Worm (Caenorhabditis elegans) whole organism, L4 larva: ENCODE results near the gene F17E5.2.

ENCODE experiments used
- F26F4.8 ChIP-seq: fragments of 200-800 bp; sonication (Bioruptor generic); conservative IDR thresholded peaks from 2 replicates; pipeline ENCODE4 v1.3.6; 2022; ENCODE audit warnings: missing genetic modification characterization, missing compliant biosample characterization
- ZK546.5 ChIP-seq, 2 experiments: sonication (generic microtip); optimal IDR thresholded peaks; 2 replicates each; lab custom pipeline; 2017; ENCODE audit warnings: missing biosample characterization in 2 of 2, missing genetic modification characterization in 2 of 2
- aly-2 ChIP-seq: sonication (generic microtip); optimal IDR thresholded peaks from 2 replicates; lab custom pipeline; 2018; ENCODE audit warnings: missing biosample characterization, missing genetic modification characterization
- ceh-32 ChIP-seq: sonication (generic microtip); optimal IDR thresholded peaks from 2 replicates; lab custom pipeline; 2016; ENCODE audit warnings: mild to moderate bottlenecking, missing genetic modification characterization, missing compliant biosample characterization; ENCODE audit not compliant: poor library complexity
- mdt-29 ChIP-seq: fragments of 200-800 bp; sonication (Bioruptor generic); IDR thresholded peaks from 2 replicates; pipeline ENCODE4 v1.3.6; 2022; ENCODE audit warnings: missing genetic modification reagents, missing genetic modification characterization, missing compliant biosample characterization
- mes-2 ChIP-seq: sonication (generic microtip); optimal IDR thresholded peaks from 2 replicates; lab custom pipeline; 2016; ENCODE audit warnings: missing genotype, mild to moderate bottlenecking, missing genetic modification characterization, missing compliant biosample characterization; ENCODE audit not compliant: poor library complexity, severe bottlenecking
- nhr-25 ChIP-seq: sonication (generic microtip); optimal IDR thresholded peaks from 2 replicates; lab custom pipeline; 2017; ENCODE audit warnings: missing genetic modification characterization, mild to moderate bottlenecking, missing compliant biosample characterization, antibody characterized with exemption, moderate library complexity, borderline replicate concordance; ENCODE audit not compliant: insufficient read depth
- pha-4 ChIP-seq, 2 experiments: fragments of 150-350 bp in 1 of 2; fragments of 200-800 bp in 1 of 2; sonication (Bioruptor generic) in 1 of 2; IDR thresholded peaks in 1 of 2; optimal IDR thresholded peaks in 1 of 2; 2 replicates each; pipeline versions ENCODE4 v1.3.6 to Lab custom; 2014 to 2022; ENCODE audit warnings: missing genetic modification characterization in 2 of 2, missing genetic modification reagents in 2 of 2, missing biosample characterization in 1 of 2, missing compliant biosample characterization in 1 of 2
- pqm-1 ChIP-seq: sonication (generic microtip); optimal IDR thresholded peaks from 2 replicates; lab custom pipeline; 2017; ENCODE audit warnings: missing biosample characterization, missing genetic modification characterization
- skn-1 ChIP-seq: fragments of 150-350 bp; optimal IDR thresholded peaks from 2 replicates; lab custom pipeline; 2014; ENCODE audit warnings: missing biosample characterization, missing genetic modification characterization
- zag-1 ChIP-seq: fragments of 150-350 bp; optimal IDR thresholded peaks from 2 replicates; lab custom pipeline; 2014; ENCODE audit warnings: missing biosample characterization, missing genetic modification characterization

- TF ChIP-seq mes-2 (tag; lab: Kevin White, UChicago) (peak; percentile 77), zag-1 (no peak), ceh-32 (no peak), nhr-25 (no peak), mdt-29 (GFP tag; lab: Robert Waterston, UW) (no peak), F26F4.8 (GFP tag; lab: Robert Waterston, UW) (peak; percentile 67; the same call in 1 of the 2 replicates), pha-4 (GFP tag; IDR thresholded peaks at IDR 0.05; lab: Robert Waterston, UW) (peak; percentile 69; the same call in 1 of the 2 replicates), pha-4 (tag; optimal IDR thresholded peaks at IDR 0.05; lab: Kevin White, UChicago) (no peak), pqm-1 (tag; lab: Kevin White, UChicago) (no peak), ZK546.5 (tag; optimal IDR thresholded peaks at IDR 0.05; lab: Kevin White, UChicago) (no peak), skn-1 (no peak), aly-2 (tag; lab: Kevin White, UChicago) (no peak)
Measured at ce11 chrX:12347822-12348221, 46.2 kb upstream of the F17E5.2 start.
